Worm (Caenorhabditis elegans): ENCODE results near the gene idpp-4.

DNA sequence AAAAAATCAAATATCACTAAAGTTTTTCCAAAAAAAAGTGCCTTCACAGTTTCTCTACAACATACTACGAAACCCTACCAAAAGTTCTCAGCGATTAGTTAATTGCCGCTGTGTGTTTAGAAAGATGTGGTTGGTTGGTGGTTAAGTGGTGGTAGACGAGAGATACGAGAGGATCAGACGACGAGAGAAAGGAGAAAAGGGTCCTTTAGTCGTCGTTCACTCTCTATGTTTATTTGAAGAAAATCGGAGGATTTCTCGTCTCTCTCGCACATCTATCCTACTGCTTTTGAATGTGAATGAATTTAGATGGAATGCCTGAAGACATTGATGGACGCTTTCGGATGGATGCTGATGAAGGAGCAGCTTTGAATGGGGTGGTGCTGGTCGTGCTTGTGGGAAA, 49.6 kb downstream of the idpp-4 start:
- TF ChIP-seq hmg-4 (GFP tag; optimal IDR thresholded peaks at IDR 0.05) (peak; percentile 72), flt-1 (GFP tag; IDR thresholded peaks at IDR 0.05) (no peak; the same call in 1 of the 2 replicates), scrt-1 (GFP tag; IDR thresholded peaks at IDR 0.05) (no peak), B0310.2 (tag; optimal IDR thresholded peaks at IDR 0.05) (no peak), ceh-13 (GFP tag; optimal IDR thresholded peaks at IDR 0.05) (no peak), hmbx-1 (tag; optimal IDR thresholded peaks at IDR 0.05) (no peak), ets-7 (tag; optimal IDR thresholded peaks at IDR 0.05) (no peak)
